Worm (Caenorhabditis elegans): Measurements from ENCODE around the gene ZK1055.7.

The ZK1055.7 gene

ce11 chrV:6614152-6614734 lies 9.1 kb upstream of the ZK1055.7 start, which contains the start of gene cpr-4:
cpr-4 (plus strand) TSS chrV:6614674.
- TF ChIP-seq nhr-21 (tag; optimal IDR thresholded peaks at IDR 0.05), result no peak
- TF ChIP-seq elt-1 (tag; optimal IDR thresholded peaks at IDR 0.05), result no peak
- no peak for TF ChIP-seq sem-4 (tag; optimal IDR thresholded peaks at IDR 0.05)
- peak in 1 of 2 experiments; percentile 29 for TF ChIP-seq lsy-2 (tag; optimal IDR thresholded peaks at IDR 0.05)
- peak in 1 of 2 experiments; percentile 8 for TF ChIP-seq mdl-1 (tag; optimal IDR thresholded peaks at IDR 0.05)
- TF ChIP-seq ama-1 (optimal IDR thresholded peaks at IDR 0.05), result peak; percentile 20
- TF ChIP-seq ztf-11 (tag; optimal IDR thresholded peaks at IDR 0.05), result no peak
- no peak for TF ChIP-seq aly-2 (tag; optimal IDR thresholded peaks at IDR 0.05)
- peak; percentile 89 for TF ChIP-seq fos-1 (tag; optimal IDR thresholded peaks at IDR 0.05)
- TF ChIP-seq egl-27 (tag; optimal IDR thresholded peaks at IDR 0.05), result no peak
- TF ChIP-seq nhr-129 (tag; optimal IDR thresholded peaks at IDR 0.05), result peak; percentile 19
- peak; percentile 50 for TF ChIP-seq gmeb-1 (tag; optimal IDR thresholded peaks at IDR 0.05)
- TF ChIP-seq lin-13 (GFP tag; optimal IDR thresholded peaks at IDR 0.05), result no peak
- TF ChIP-seq peb-1 (tag; optimal IDR thresholded peaks at IDR 0.05), result no peak
- TF ChIP-seq lin-11 (tag; optimal IDR thresholded peaks at IDR 0.05), result no peak
- TF ChIP-seq sma-3 (GFP tag; optimal IDR thresholded peaks at IDR 0.05), result peak; percentile 47
- peak; percentile 76 for TF ChIP-seq crh-2 (tag; optimal IDR thresholded peaks at IDR 0.05)
- TF ChIP-seq ZK546.5 (tag; optimal IDR thresholded peaks at IDR 0.05), result no peak
- TF ChIP-seq nhr-6 (tag; optimal IDR thresholded peaks at IDR 0.05), result no peak
- no peak for TF ChIP-seq ztf-1 (GFP tag; conservative IDR thresholded peaks at IDR 0.05)
- TF ChIP-seq sma-9 (GFP tag; optimal IDR thresholded peaks at IDR 0.05), result peak; percentile 81
- TF ChIP-seq sma-9 (tag; optimal IDR thresholded peaks at IDR 0.05), result no peak
- no peak for TF ChIP-seq blmp-1 (tag; optimal IDR thresholded peaks at IDR 0.05; ENCODE audit: insufficient read depth)
- TF ChIP-seq F13H6.1 (tag; optimal IDR thresholded peaks at IDR 0.05), result peak; percentile 50

- no peak for TF ChIP-seq zag-1 (tag; optimal IDR thresholded peaks at IDR 0.05)
- no peak for TF ChIP-seq nhr-10 (tag; optimal IDR thresholded peaks at IDR 0.05)
- TF ChIP-seq lin-13 (GFP tag; optimal IDR thresholded peaks at IDR 0.05), result no peak
- no peak for TF ChIP-seq nhr-11 (tag; optimal IDR thresholded peaks at IDR 0.05)
- TF ChIP-seq lsy-2 (tag; optimal IDR thresholded peaks at IDR 0.05), result peak in 1 of 2 experiments; percentile 89
- no peak for TF ChIP-seq F13H6.1 (tag; optimal IDR thresholded peaks at IDR 0.05)
- TF ChIP-seq nhr-237 (tag; optimal IDR thresholded peaks at IDR 0.05), result no peak
- no peak for TF ChIP-seq peb-1 (tag; optimal IDR thresholded peaks at IDR 0.05)
- TF ChIP-seq mab-5 (tag; optimal IDR thresholded peaks at IDR 0.05), result no peak
- no peak for TF ChIP-seq R02D3.7 (tag; optimal IDR thresholded peaks at IDR 0.05)
- peak; percentile 7 for TF ChIP-seq C34F6.9 (tag; optimal IDR thresholded peaks at IDR 0.05)
- peak; percentile 12 for TF ChIP-seq nhr-129 (tag; optimal IDR thresholded peaks at IDR 0.05)
- no peak for TF ChIP-seq nhr-25 (tag; optimal IDR thresholded peaks at IDR 0.05)
- no peak for TF ChIP-seq sma-9 (GFP tag; optimal IDR thresholded peaks at IDR 0.05)
- TF ChIP-seq sma-9 (tag; optimal IDR thresholded peaks at IDR 0.05), result no peak
- no peak for TF ChIP-seq nhr-23 (tag; optimal IDR thresholded peaks at IDR 0.05)
- no peak for TF ChIP-seq alr-1 (tag; optimal IDR thresholded peaks at IDR 0.05)
- TF ChIP-seq mdl-1 (tag; optimal IDR thresholded peaks at IDR 0.05), result no peak
- no peak for TF ChIP-seq dmd-4 (tag; optimal IDR thresholded peaks at IDR 0.05)
These were observed 6.3 kb upstream of the ZK1055.7 start for ce11 chrV:6611504-6611903.

- TF ChIP-seq nhr-237 (tag; optimal IDR thresholded peaks at IDR 0.05), result no peak
- TF ChIP-seq skn-1 (tag; optimal IDR thresholded peaks at IDR 0.05), result no peak
- TF ChIP-seq unc-62 (GFP tag; optimal IDR thresholded peaks at IDR 0.05), result no peak
- no peak for TF ChIP-seq ztf-11 (tag; optimal IDR thresholded peaks at IDR 0.05)
- TF ChIP-seq unc-39 (tag; optimal IDR thresholded peaks at IDR 0.05), result no peak
- TF ChIP-seq ceh-16 (tag; optimal IDR thresholded peaks at IDR 0.05), result no peak
- no peak for TF ChIP-seq gmeb-1 (tag; optimal IDR thresholded peaks at IDR 0.05)
- no peak for TF ChIP-seq zag-1 (tag; optimal IDR thresholded peaks at IDR 0.05)
- no peak for TF ChIP-seq nhr-23 (tag; optimal IDR thresholded peaks at IDR 0.05)
- no peak for TF ChIP-seq lsy-2 (tag; optimal IDR thresholded peaks at IDR 0.05)
- TF ChIP-seq nhr-129 (tag; optimal IDR thresholded peaks at IDR 0.05), result no peak
These were observed 5.9 kb upstream of the ZK1055.7 start, which contains the start of gene gon-14 for ce11 chrV:6611058-6611457. gon-14 (minus strand) TSS chrV:6611158.

All from whole organism, L2 larva.